Worm (Caenorhabditis elegans): ENCODE results near the gene set-6.
A peak's percentile ranks its signal among the peaks of the same experiment; 100 is the strongest.

set-6 gene

DNA sequence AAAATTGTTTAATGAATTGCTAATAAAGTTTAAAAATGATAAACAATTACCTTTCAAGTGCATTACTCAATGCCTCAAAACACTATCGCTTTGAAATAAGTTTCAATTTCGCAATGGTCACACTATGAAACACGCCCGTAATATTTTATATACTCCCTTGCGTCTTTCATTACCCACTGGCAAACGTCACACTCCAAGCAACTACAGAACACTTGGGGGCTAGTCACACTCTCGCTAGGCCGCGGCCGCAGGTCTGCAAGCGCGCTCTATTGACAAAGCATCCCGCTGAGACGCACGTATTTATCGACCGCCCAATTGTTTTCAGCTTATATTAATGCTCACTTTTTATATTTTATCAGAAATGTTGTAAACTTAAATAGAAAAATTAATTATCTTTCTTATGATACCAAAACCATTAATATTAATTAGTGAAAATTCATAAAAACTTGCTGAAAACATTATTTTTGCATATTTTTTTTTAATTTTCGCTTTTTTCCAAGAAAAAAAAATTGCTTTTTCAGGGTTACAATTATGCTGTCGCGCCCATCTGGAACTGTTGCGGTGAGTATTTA lies 43.5 kb upstream of the set-6 start, which contains the start of the genes nmat-1 and ucr-2.1 (continued):
- TF ChIP-seq ztf-26 (tag; optimal IDR thresholded peaks at IDR 0.05) (peak; percentile 48), F33H1.4 (GFP tag; IDR thresholded peaks at IDR 0.05) (no peak), K11D2.4 (GFP tag; IDR thresholded peaks at IDR 0.05) (no peak), unc-130 (GFP tag; optimal IDR thresholded peaks at IDR 0.05) (no peak), hlh-26 (GFP tag; conservative IDR thresholded peaks at IDR 0.05) (no peak), ZK185.1 (tag; optimal IDR thresholded peaks at IDR 0.05; ENCODE audit: poor library complexity, severe bottlenecking) (peak; percentile 48), sea-2 (GFP tag; IDR thresholded peaks at IDR 0.05) (no peak), tbp1 (GFP tag; optimal IDR thresholded peaks at IDR 0.05) (peak; percentile 45), hlh-12 (tag; optimal IDR thresholded peaks at IDR 0.05) (no peak), F10E7.11 (tag; optimal IDR thresholded peaks at IDR 0.05) (no peak), ccch-3 (GFP tag; optimal IDR thresholded peaks at IDR 0.05) (peak; percentile 33), ama-1 (optimal IDR thresholded peaks at IDR 0.05) (no peak), ama-1 (GFP tag; optimal IDR thresholded peaks at IDR 0.05) (no peak), ztf-18 (tag; optimal IDR thresholded peaks at IDR 0.05) (peak; percentile 65), nhr-80 (tag; optimal IDR thresholded peaks at IDR 0.05) (peak; percentile 97), sdz-38 (tag; optimal IDR thresholded peaks at IDR 0.05) (no peak), Y67H2A.10 (GFP tag; conservative IDR thresholded peaks at IDR 0.05) (no peak), mcd-1 (GFP tag; IDR thresholded peaks at IDR 0.05) (peak; percentile 98), snpc-3.4 (tag; optimal IDR thresholded peaks at IDR 0.05) (no peak), lsl-1 (GFP tag; optimal IDR thresholded peaks at IDR 0.05) (no peak), attf-3 (GFP tag; conservative IDR thresholded peaks at IDR 0.05) (no peak), madf-10 (tag; optimal IDR thresholded peaks at IDR 0.05) (peak; percentile 64), unc-62 (GFP tag; optimal IDR thresholded peaks at IDR 0.05) (no peak), lin-54 (GFP tag; optimal IDR thresholded peaks at IDR 0.05) (no peak), ztf-28 (GFP tag; IDR thresholded peaks at IDR 0.05) (no peak), hmg-20 (GFP tag; IDR thresholded peaks at IDR 0.05) (no peak), nhr-179 (tag; optimal IDR thresholded peaks at IDR 0.05) (no peak), rpc-1 (optimal IDR thresholded peaks at IDR 0.05) (no peak), rpc-1 (tag; optimal IDR thresholded peaks at IDR 0.05) (no peak), chd-7 (tag; optimal IDR thresholded peaks at IDR 0.05) (no peak), atf-7 (tag; optimal IDR thresholded peaks at IDR 0.05) (no peak), B0336.3 (GFP tag; IDR thresholded peaks at IDR 0.05) (peak; percentile 56; the same call in 1 of the 2 replicates), ceh-27 (GFP tag; optimal IDR thresholded peaks at IDR 0.05) (peak; percentile 74), hsf-1 (GFP tag; IDR thresholded peaks at IDR 0.05) (no peak), hrde-1 (tag; optimal IDR thresholded peaks at IDR 0.05; ENCODE audit: borderline replicate concordance) (no peak), madf-8 (GFP tag; conservative IDR thresholded peaks at IDR 0.05) (no peak), F22D6.2 (tag; optimal IDR thresholded peaks at IDR 0.05) (no peak), F49E8.2 (tag; optimal IDR thresholded peaks at IDR 0.05; ENCODE audit: insufficient read depth) (no peak), F39B2.1 (GFP tag; IDR thresholded peaks at IDR 0.05) (no peak), athp-1 (tag; optimal IDR thresholded peaks at IDR 0.05) (no peak), cebp-2 (GFP tag; IDR thresholded peaks at IDR 0.05) (no peak), aptf-2 (GFP tag; conservative IDR thresholded peaks at IDR 0.05) (no peak), tlf-1 (GFP tag; optimal IDR thresholded peaks at IDR 0.05) (peak; percentile 16), Y53F4B.3 (GFP tag; IDR thresholded peaks at IDR 0.05) (no peak), snpc-1.3 (tag; optimal IDR thresholded peaks at IDR 0.05; ENCODE audit: insufficient read depth) (no peak), F55B11.4 (tag; optimal IDR thresholded peaks at IDR 0.05; ENCODE audit: borderline replicate concordance, insufficient read depth) (no peak), T26A5.8 (tag; optimal IDR thresholded peaks at IDR 0.05) (no peak), nhr-27 (tag; optimal IDR thresholded peaks at IDR 0.05) (no peak), hmg-1.2 (GFP tag; IDR thresholded peaks at IDR 0.05) (0 out of 2 replicates have a peak, but pooled peaks have one; percentile 24), ztf-25 (GFP tag; IDR thresholded peaks at IDR 0.05) (no peak)

Measured in whole organism, young adult.